Worm (Caenorhabditis elegans) whole organism, late embryonic: Measurements from ENCODE around the gene slc-36.3.
A peak's percentile ranks its signal among the peaks of the same experiment; 100 is the strongest.

Source experiments
- C08G9.2 ChIP-seq: sonication (generic microtip); optimal IDR thresholded peaks from 2 replicates; lab custom pipeline; 2016; ENCODE audit warnings: mild to moderate bottlenecking, missing genetic modification characterization, moderate library complexity, missing compliant biosample characterization
- C38D4.7 ChIP-seq: fragments of 200-800 bp; sonication (Bioruptor generic); optimal IDR thresholded peaks from 2 replicates; lab custom pipeline; 2018; ENCODE audit warnings: mild to moderate bottlenecking, missing genetic modification characterization, moderate library complexity, missing compliant biosample characterization
- T23F11.4 ChIP-seq: fragments of 200-800 bp; sonication (Bioruptor generic); optimal IDR thresholded peaks from 2 replicates; lab custom pipeline; 2018; ENCODE audit warnings: mild to moderate bottlenecking, missing genetic modification characterization, missing compliant biosample characterization
- Y22D7AL.16 ChIP-seq: sonication (generic microtip); optimal IDR thresholded peaks from 2 replicates; lab custom pipeline; 2016; ENCODE audit warnings: missing genetic modification characterization, missing compliant biosample characterization
- ceh-18 ChIP-seq: sonication (generic microtip); optimal IDR thresholded peaks from 2 replicates; lab custom pipeline; 2016; ENCODE audit warnings: missing genetic modification characterization, missing compliant biosample characterization
- ceh-19 ChIP-seq: fragments of 200-800 bp; sonication (Bioruptor generic); optimal IDR thresholded peaks from 2 replicates; lab custom pipeline; 2018; ENCODE audit warnings: mild to moderate bottlenecking, missing genetic modification characterization, missing compliant biosample characterization
- ceh-2 ChIP-seq: sonication (generic microtip); optimal IDR thresholded peaks from 2 replicates; lab custom pipeline; 2016; ENCODE audit warnings: missing genotype, missing genetic modification characterization, missing compliant biosample characterization
- ceh-22 ChIP-seq: sonication (generic microtip); optimal IDR thresholded peaks from 2 replicates; lab custom pipeline; 2017; ENCODE audit warnings: missing biosample characterization, missing genetic modification characterization
- ceh-24 ChIP-seq: sonication (generic microtip); optimal IDR thresholded peaks from 2 replicates; lab custom pipeline; 2016; ENCODE audit warnings: mild to moderate bottlenecking, missing genetic modification characterization, missing compliant biosample characterization
- ceh-30 ChIP-seq: fragments of 150-350 bp; optimal IDR thresholded peaks from 2 replicates; lab custom pipeline; 2014; ENCODE audit warnings: missing biosample characterization, missing genetic modification characterization
- ceh-31 ChIP-seq: sonication (generic microtip); optimal IDR thresholded peaks from 2 replicates; lab custom pipeline; 2016; ENCODE audit warnings: missing genetic modification characterization, missing compliant biosample characterization
- ceh-45 ChIP-seq: fragments of 200-800 bp; sonication (Bioruptor generic); IDR thresholded peaks from 2 replicates; pipeline ENCODE4 v1.3.6; 2022; ENCODE audit warnings: missing genetic modification reagents, missing genetic modification characterization, missing compliant biosample characterization
- ceh-48 ChIP-seq: sonication (generic microtip); optimal IDR thresholded peaks from 2 replicates; lab custom pipeline; 2016; ENCODE audit warnings: missing genetic modification characterization, inconsistent platforms, missing compliant biosample characterization
- ceh-6 ChIP-seq: fragments of 200-800 bp; sonication (Bioruptor generic); optimal IDR thresholded peaks from 2 replicates; lab custom pipeline; 2018; ENCODE audit warnings: mild to moderate bottlenecking, missing genetic modification characterization, missing compliant biosample characterization
- ceh-9 ChIP-seq: sonication (generic microtip); optimal IDR thresholded peaks from 2 replicates; lab custom pipeline; 2016; ENCODE audit warnings: mild to moderate bottlenecking, missing genetic modification characterization, inconsistent platforms, missing compliant biosample characterization
- che-1 ChIP-seq: sonication (generic microtip); optimal IDR thresholded peaks from 2 replicates; lab custom pipeline; 2016; ENCODE audit warnings: mild to moderate bottlenecking, missing genetic modification characterization, missing compliant biosample characterization
- dve-1 ChIP-seq: sonication (generic microtip); optimal IDR thresholded peaks from 2 replicates; lab custom pipeline; 2017; ENCODE audit warnings: antibody characterized with exemption, mild to moderate bottlenecking, missing genetic modification characterization, missing compliant biosample characterization
- elt-2 ChIP-seq: sonication (generic microtip); optimal IDR thresholded peaks from 2 replicates; lab custom pipeline; 2016; ENCODE audit warnings: missing genetic modification reagents, missing genetic modification characterization, missing compliant biosample characterization
- fax-1 ChIP-seq: sonication (generic microtip); optimal IDR thresholded peaks from 2 replicates; lab custom pipeline; 2016; ENCODE audit warnings: missing genotype, missing genetic modification characterization, missing compliant biosample characterization
- fkh-6 ChIP-seq: sonication (generic microtip); optimal IDR thresholded peaks from 2 replicates; lab custom pipeline; 2016; ENCODE audit warnings: missing genetic modification characterization, missing compliant biosample characterization
- hlh-6 ChIP-seq: sonication (generic microtip); optimal IDR thresholded peaks from 2 replicates; lab custom pipeline; 2016; ENCODE audit warnings: missing genotype, missing genetic modification characterization, missing compliant biosample characterization
- lim-6 ChIP-seq: sonication (generic microtip); optimal IDR thresholded peaks from 2 replicates; lab custom pipeline; 2016; ENCODE audit warnings: missing genetic modification characterization, missing compliant biosample characterization
- lin-11 ChIP-seq: fragments of 200-800 bp; sonication (Bioruptor generic); optimal IDR thresholded peaks from 2 replicates; lab custom pipeline; 2018; ENCODE audit warnings: mild to moderate bottlenecking, missing genetic modification characterization, missing compliant biosample characterization
- nhr-11 ChIP-seq: fragments of 150-350 bp; optimal IDR thresholded peaks from 2 replicates; lab custom pipeline; 2014; ENCODE audit warnings: missing biosample characterization, missing genetic modification characterization
- nhr-232 ChIP-seq: sonication (generic microtip); optimal IDR thresholded peaks from 2 replicates; lab custom pipeline; 2016; ENCODE audit warnings: missing genetic modification characterization, missing compliant biosample characterization
- odd-2 ChIP-seq: sonication (generic microtip); optimal IDR thresholded peaks from 2 replicates; lab custom pipeline; 2017; ENCODE audit warnings: antibody characterized with exemption, mild to moderate bottlenecking, missing genetic modification characterization, missing compliant biosample characterization
- pat-9 ChIP-seq: fragments of 200-800 bp; sonication (Bioruptor generic); optimal IDR thresholded peaks from 2 replicates; lab custom pipeline; 2018; ENCODE audit warnings: mild to moderate bottlenecking, missing genetic modification characterization, moderate library complexity, missing compliant biosample characterization
- pax-1 ChIP-seq: fragments of 150-350 bp; optimal IDR thresholded peaks from 2 replicates; lab custom pipeline; 2014; ENCODE audit warnings: missing biosample characterization, missing genetic modification characterization
- pha-2 ChIP-seq: sonication (generic microtip); optimal IDR thresholded peaks from 2 replicates; lab custom pipeline; 2017; ENCODE audit warnings: mild to moderate bottlenecking, missing genetic modification characterization, missing compliant biosample characterization
- pqm-1 ChIP-seq: sonication (generic microtip); optimal IDR thresholded peaks from 2 replicates; lab custom pipeline; 2016; ENCODE audit warnings: missing genetic modification characterization, missing compliant biosample characterization
- sdc-2 ChIP-seq: sonication (generic microtip); optimal IDR thresholded peaks from 2 replicates; lab custom pipeline; 2016; ENCODE audit warnings: missing genotype, missing genetic modification characterization, missing compliant biosample characterization
- tbx-2 ChIP-seq: sonication (generic microtip); optimal IDR thresholded peaks from 2 replicates; lab custom pipeline; 2016; ENCODE audit warnings: missing genetic modification characterization, missing compliant biosample characterization
- ttx-3 ChIP-seq: sonication (generic microtip); optimal IDR thresholded peaks from 2 replicates; lab custom pipeline; 2016; ENCODE audit warnings: missing genetic modification reagents, missing genetic modification characterization, missing compliant biosample characterization
- unc-3 ChIP-seq, 2 experiments: fragments of 200-800 bp in 1 of 2; sonication (Bioruptor generic) in 1 of 2; sonication (generic microtip) in 1 of 2; conservative IDR thresholded peaks in 1 of 2; optimal IDR thresholded peaks in 1 of 2; 2 replicates each; pipeline versions ENCODE4 v1.3.6 to Lab custom; 2016 to 2022; ENCODE audit warnings: missing compliant biosample characterization in 2 of 2, missing genetic modification characterization in 2 of 2, missing genetic modification reagents in 1 of 2
- unc-42 ChIP-seq: sonication (generic microtip); optimal IDR thresholded peaks from 2 replicates; lab custom pipeline; 2016; ENCODE audit warnings: missing genotype, missing genetic modification characterization, missing compliant biosample characterization
- unc-55 ChIP-seq: sonication (generic microtip); optimal IDR thresholded peaks from 2 replicates; lab custom pipeline; 2017; ENCODE audit warnings: missing biosample characterization, missing genetic modification reagents, missing genetic modification characterization
- unc-86 ChIP-seq: sonication (generic microtip); optimal IDR thresholded peaks from 2 replicates; lab custom pipeline; 2016; ENCODE audit warnings: missing genetic modification characterization, missing compliant biosample characterization
- zip-5 ChIP-seq: sonication (generic microtip); optimal IDR thresholded peaks from 2 replicates; lab custom pipeline; 2016; ENCODE audit warnings: missing genetic modification characterization, missing compliant biosample characterization

Gene slc-36.3

ce11 chrV:20499642-20500041 is 44.4 kb downstream of the slc-36.3 start:
- TF ChIP-seq ceh-9 (tag; lab: Kevin White, UChicago) (no peak), fax-1 (no peak), nhr-232 (tag; lab: Kevin White, UChicago) (no peak), unc-86 (tag; lab: Kevin White, UChicago) (no peak), dve-1 (tag; lab: Kevin White, UChicago) (no peak), ceh-18 (tag; lab: Kevin White, UChicago) (no peak), unc-55 (GFP tag; lab: Kevin White, UChicago) (no peak), fkh-6 (tag; lab: Kevin White, UChicago) (no peak), ceh-22 (tag; lab: Kevin White, UChicago) (no peak), pat-9 (tag; lab: Kevin White, UChicago) (no peak), ttx-3 (tag; lab: Kevin White, UChicago) (no peak), unc-3 (GFP tag; conservative IDR thresholded peaks at IDR 0.05; lab: Robert Waterston, UW) (no peak), unc-3 (tag; optimal IDR thresholded peaks at IDR 0.05; lab: Kevin White, UChicago) (no peak), ceh-48 (tag; lab: Kevin White, UChicago) (no peak), nhr-11 (tag; lab: Kevin White, UChicago) (no peak), ceh-24 (no peak), odd-2 (no peak)

- TF ChIP-seq fax-1 (no peak), tbx-2 (tag; lab: Kevin White, UChicago) (no peak), ceh-48 (tag; lab: Kevin White, UChicago) (no peak), ceh-19 (GFP tag; lab: Kevin White, UChicago) (no peak), lim-6 (tag; lab: Kevin White, UChicago) (no peak), ceh-2 (tag; lab: Kevin White, UChicago) (no peak), elt-2 (no peak)
These were observed 45.0 kb downstream of the slc-36.3 start, which contains the start of gene dct-16 for ce11 chrV:20498980-20499379. dct-16 (minus strand) TSS chrV:20499057.

ce11 chrV:20497537-20497936 is 46.5 kb downstream of the slc-36.3 start:
- no peak for TF ChIP-seq odd-2
- TF ChIP-seq unc-86 (tag; lab: Kevin White, UChicago): no peak
- TF ChIP-seq zip-5: no peak
- TF ChIP-seq che-1 (tag; lab: Kevin White, UChicago): no peak
- TF ChIP-seq ceh-18 (tag; lab: Kevin White, UChicago): no peak
- no peak for TF ChIP-seq ceh-48 (tag; lab: Kevin White, UChicago)
- no peak for TF ChIP-seq Y22D7AL.16
- TF ChIP-seq unc-55 (GFP tag; lab: Kevin White, UChicago): no peak
- no peak for TF ChIP-seq ceh-22 (tag; lab: Kevin White, UChicago)
- no peak for TF ChIP-seq ceh-24
- no peak for TF ChIP-seq hlh-6 (tag; lab: Kevin White, UChicago)
- TF ChIP-seq ceh-6 (GFP tag; lab: Kevin White, UChicago): no peak

- TF ChIP-seq unc-3 (GFP tag; conservative IDR thresholded peaks at IDR 0.05; lab: Robert Waterston, UW): no peak
- peak; percentile 11 for TF ChIP-seq unc-3 (tag; optimal IDR thresholded peaks at IDR 0.05; lab: Kevin White, UChicago)
- TF ChIP-seq ceh-19 (GFP tag; lab: Kevin White, UChicago): no peak
These were observed 50.4 kb downstream of the slc-36.3 start, which contains the start of gene B0250.5 for ce11 chrV:20493271-20494231. B0250.5 (plus strand) TSS chrV:20493924.

ce11 chrV:20492385-20492784 is 51.6 kb downstream of the slc-36.3 start, which contains the start of gene srbc-79:
srbc-79 (minus strand) TSS chrV:20492485.
- TF ChIP-seq ceh-31 (tag; lab: Kevin White, UChicago) (no peak), ceh-19 (GFP tag; lab: Kevin White, UChicago) (no peak), C38D4.7 (no peak), C08G9.2 (tag; lab: Kevin White, UChicago) (no peak), T23F11.4 (GFP tag; lab: Kevin White, UChicago) (no peak), ceh-30 (tag; lab: Kevin White, UChicago) (no peak), unc-42 (tag; lab: Kevin White, UChicago) (no peak), pax-1 (tag; lab: Kevin White, UChicago) (no peak), Y22D7AL.16 (no peak), sdc-2 (no peak), pha-2 (tag; lab: Kevin White, UChicago) (no peak), ceh-9 (tag; lab: Kevin White, UChicago) (no peak), lin-11 (no peak), fkh-6 (tag; lab: Kevin White, UChicago) (no peak), ttx-3 (tag; lab: Kevin White, UChicago) (no peak), ceh-45 (GFP tag; lab: Robert Waterston, UW) (no peak), pqm-1 (tag; lab: Kevin White, UChicago) (no peak), lim-6 (tag; lab: Kevin White, UChicago) (no peak), odd-2 (no peak)
- TF ChIP-seq, all 69 proteins: peak for 0
